Worm (Caenorhabditis elegans) whole organism, L1 larva: ENCODE data around the gene sqv-7.

Experiments used
- ceh-82 ChIP-seq, 3 experiments: fragments of 150-350 bp in 1 of 3; sonication (generic microtip) in 2 of 3; optimal IDR thresholded peaks; 2 replicates each; lab custom pipeline; 2014 to 2017; ENCODE audit warnings: missing biosample characterization in 3 of 3, missing genetic modification characterization in 3 of 3
- snpc-4 ChIP-seq: fragments of 150-350 bp; optimal IDR thresholded peaks from 2 replicates; lab custom pipeline; 2014; ENCODE audit warnings: missing biosample characterization, missing genetic modification characterization
- unc-130 ChIP-seq: fragments of 150-350 bp; optimal IDR thresholded peaks from 2 replicates; lab custom pipeline; 2017; ENCODE audit warnings: missing biosample characterization, missing genetic modification characterization, inconsistent platforms

DNA sequence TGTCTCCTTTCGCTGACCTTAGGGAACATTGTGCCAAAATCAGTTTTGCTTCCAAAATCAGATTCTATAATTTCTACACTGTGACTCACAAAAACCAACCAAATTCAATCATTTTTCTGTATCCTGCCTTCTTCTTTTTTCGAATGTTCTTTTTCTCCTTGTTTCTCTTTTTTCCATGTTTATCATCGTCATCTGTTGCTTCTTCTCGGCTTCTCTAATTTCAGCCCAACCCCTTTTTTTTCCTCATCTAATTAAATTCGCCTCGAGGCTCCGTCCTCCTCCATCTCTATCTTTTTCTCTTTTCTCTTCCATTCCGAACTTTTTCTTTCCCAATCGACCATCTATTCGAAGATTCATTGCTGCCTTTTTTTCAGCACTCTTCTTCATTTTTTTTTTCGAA, 17.8 kb downstream of the sqv-7 start, which contains the start of gene unc-104:
- no peak for TF ChIP-seq snpc-4 (tag; lab: Kevin White, UChicago)
- no peak for TF ChIP-seq unc-130 (tag; lab: Kevin White, UChicago)
- TF ChIP-seq ceh-82 (tag; optimal IDR thresholded peaks at IDR 0.05; lab: Kevin White, UChicago): no peak
